Fruit fly (Drosophila melanogaster): ENCODE results near the gene CG31077.

DNA sequence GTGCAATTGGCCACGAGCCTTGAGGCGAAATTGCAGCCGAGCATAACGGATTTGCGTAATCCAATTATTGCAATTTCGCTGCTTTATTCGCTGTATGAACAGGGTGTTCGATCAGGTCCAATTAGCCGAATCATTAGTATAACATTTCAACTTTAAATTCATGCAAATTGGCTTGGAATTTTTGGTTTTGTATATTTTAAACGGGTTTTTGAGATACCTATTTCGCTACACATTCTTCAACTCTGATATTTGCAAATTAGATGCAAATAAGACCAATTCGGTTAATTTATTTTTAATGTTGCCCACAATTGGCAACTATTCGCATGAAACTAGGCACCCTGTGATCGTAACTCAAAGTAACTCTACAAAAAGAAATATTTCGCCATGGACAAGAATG is 46.1 kb upstream of the CG31077 start:
- TF ChIP-seq h (optimal IDR thresholded peaks at IDR 0.05): no peak
- no peak for TF ChIP-seq ttk (optimal IDR thresholded peaks at IDR 0.05)
- TF ChIP-seq Myc (optimal IDR thresholded peaks at IDR 0.05): no peak
- TF ChIP-seq insv (optimal IDR thresholded peaks at IDR 0.05): no peak
- no peak for TF ChIP-seq Sin3A (optimal IDR thresholded peaks at IDR 0.05)
- no peak for TF ChIP-seq psq (optimal IDR thresholded peaks at IDR 0.05)
